Fruit fly (Drosophila melanogaster) whole organism, embryonic: ENCODE results near the gene CG33932.
A peak's percentile ranks its signal among the peaks of the same experiment; 100 is the strongest.

Experiments
- Adf1 ChIP-seq: fragments of 200-800 bp; sonication (Bioruptor generic); IDR thresholded peaks from 2 replicates; pipeline ENCODE4 v1.3.6; 2022; ENCODE audit warnings: missing biosample characterization, missing genetic modification characterization
- CG11696 ChIP-seq: fragments of 200-800 bp; sonication (Bioruptor generic); IDR thresholded peaks from 2 replicates; pipeline ENCODE4 v1.3.6; 2022; ENCODE audit warnings: missing biosample characterization, missing genetic modification characterization
- CG12942 ChIP-seq: fragments of 200-800 bp; sonication (Bioruptor generic); optimal IDR thresholded peaks from 3 replicates; lab custom pipeline; 2016; ENCODE audit warnings: missing biosample characterization, missing genetic modification characterization
- CG13424 ChIP-seq: fragments of 200-800 bp; sonication (Bioruptor generic); optimal IDR thresholded peaks from 2 replicates; lab custom pipeline; 2019; ENCODE audit warnings: missing biosample characterization, mild to moderate bottlenecking, missing genetic modification characterization, moderate library complexity
- CG15696 ChIP-seq: fragments of 200-800 bp; sonication (Bioruptor generic); optimal IDR thresholded peaks from 2 replicates; lab custom pipeline; 2019; ENCODE audit warnings: missing biosample characterization, mild to moderate bottlenecking, missing genetic modification characterization, moderate library complexity
- CG1602 ChIP-seq: fragments of 200-800 bp; sonication (Bioruptor generic); optimal IDR thresholded peaks from 3 replicates; lab custom pipeline; 2016; ENCODE audit warnings: missing biosample characterization, missing genetic modification characterization
- CG17186 ChIP-seq: fragments of 200-800 bp; sonication (Bioruptor generic); optimal IDR thresholded peaks from 3 replicates; lab custom pipeline; 2017; ENCODE audit warnings: missing biosample characterization, missing genetic modification reagents, missing genetic modification characterization
- CG1792 ChIP-seq: fragments of 200-800 bp; sonication (Bioruptor generic); optimal IDR thresholded peaks from 2 replicates; lab custom pipeline; 2016; ENCODE audit warnings: missing biosample characterization, missing genetic modification characterization
- CG18011 ChIP-seq: fragments of 200-800 bp; sonication (Bioruptor generic); optimal IDR thresholded peaks from 2 replicates; lab custom pipeline; 2017; ENCODE audit warnings: missing biosample characterization, missing genetic modification characterization, mild to moderate bottlenecking, moderate library complexity, missing genotype
- CG2199 ChIP-seq: fragments of 200-800 bp; sonication (Bioruptor generic); IDR thresholded peaks from 3 replicates; pipeline ENCODE4 v1.3.6; 2022; ENCODE audit warnings: missing biosample characterization, missing genetic modification characterization
- CG2202 ChIP-seq: fragments of 200-800 bp; sonication (Bioruptor generic); optimal IDR thresholded peaks from 2 replicates; lab custom pipeline; 2018; ENCODE audit warnings: missing biosample characterization, mild to moderate bottlenecking, missing genetic modification characterization
- CG2875 ChIP-seq: fragments of 200-800 bp; sonication (Bioruptor generic); optimal IDR thresholded peaks from 2 replicates; lab custom pipeline; 2017; ENCODE audit warnings: missing biosample characterization, mild to moderate bottlenecking, missing genetic modification characterization, missing genetic modification reagents
- CG43689 ChIP-seq: fragments of 200-800 bp; sonication (Bioruptor generic); IDR thresholded peaks from 2 replicates; pipeline ENCODE4 v1.3.6; 2022; ENCODE audit warnings: missing biosample characterization, missing genetic modification characterization
- CG4404 ChIP-seq: fragments of 200-800 bp; sonication (Bioruptor generic); IDR thresholded peaks from 2 replicates; pipeline ENCODE4 v1.3.6; 2022; ENCODE audit warnings: missing biosample characterization, missing genetic modification characterization
- CG4707 ChIP-seq: fragments of 200-800 bp; sonication (Bioruptor generic); optimal IDR thresholded peaks from 2 replicates; lab custom pipeline; 2018; ENCODE audit warnings: missing biosample characterization, mild to moderate bottlenecking, missing genetic modification characterization, moderate library complexity
- CG6654 ChIP-seq: fragments of 200-800 bp; sonication (Bioruptor generic); optimal IDR thresholded peaks from 2 replicates; lab custom pipeline; 2017; ENCODE audit warnings: missing biosample characterization, mild to moderate bottlenecking, missing genetic modification characterization
- CG7372 ChIP-seq: fragments of 200-800 bp; sonication (Bioruptor generic); IDR thresholded peaks from 2 replicates; pipeline ENCODE4 v1.3.6; 2022; ENCODE audit warnings: missing biosample characterization, missing genetic modification characterization
- CG7987 ChIP-seq: fragments of 200-800 bp; sonication (Bioruptor generic); optimal IDR thresholded peaks from 2 replicates; lab custom pipeline; 2018; ENCODE audit warnings: missing biosample characterization, mild to moderate bottlenecking, missing genetic modification characterization, moderate library complexity
- CG8089 ChIP-seq: fragments of 200-800 bp; sonication (Bioruptor generic); optimal IDR thresholded peaks from 3 replicates; lab custom pipeline; 2016; ENCODE audit warnings: missing biosample characterization, missing genetic modification characterization
- CG8924 ChIP-seq: fragments of 200-800 bp; optimal IDR thresholded peaks from 3 replicates; lab custom pipeline; 2019; ENCODE audit warnings: missing biosample characterization, mild to moderate bottlenecking, missing genetic modification characterization, moderate library complexity
- CG9437 ChIP-seq: fragments of 200-800 bp; sonication (Bioruptor generic); optimal IDR thresholded peaks from 2 replicates; lab custom pipeline; 2018; ENCODE audit warnings: missing biosample characterization, mild to moderate bottlenecking, missing genetic modification characterization
- HLH3B ChIP-seq: fragments of 200-800 bp; sonication (Bioruptor generic); IDR thresholded peaks from 2 replicates; pipeline ENCODE4 v1.3.6; 2022; ENCODE audit warnings: missing biosample characterization, missing genetic modification characterization
- HmgD ChIP-seq: fragments of 200-800 bp; sonication (Bioruptor generic); optimal IDR thresholded peaks from 3 replicates; lab custom pipeline; 2016; ENCODE audit warnings: missing biosample characterization, missing genetic modification characterization
- Hr39 ChIP-seq: fragments of >200 bp; optimal IDR thresholded peaks from 2 replicates; lab custom pipeline; 2017
- Nf-YA ChIP-seq: fragments of 200-800 bp; sonication (Bioruptor generic); IDR thresholded peaks from 2 replicates; pipeline ENCODE4 v1.3.6; 2022; ENCODE audit warnings: missing biosample characterization, missing genetic modification characterization
- Nf-YC ChIP-seq: fragments of 200-800 bp; optimal IDR thresholded peaks from 3 replicates; lab custom pipeline; 2019; ENCODE audit warnings: missing biosample characterization, mild to moderate bottlenecking, missing genetic modification characterization, moderate library complexity
- Pdp1 ChIP-seq, 2 experiments: fragments of 200-800 bp; sonication (Bioruptor generic); optimal IDR thresholded peaks; 3 replicates each; lab custom pipeline; 2016; ENCODE audit warnings: missing biosample characterization in 2 of 2, missing genetic modification characterization in 2 of 2, mild to moderate bottlenecking in 1 of 2, moderate library complexity in 1 of 2
- Rx ChIP-seq: fragments of 200-800 bp; sonication (Bioruptor generic); IDR thresholded peaks from 2 replicates; pipeline ENCODE4 v1.3.6; 2022; ENCODE audit warnings: missing biosample characterization, missing genetic modification characterization
- Tbp ChIP-seq: fragments of >200 bp; optimal IDR thresholded peaks from 2 replicates; lab custom pipeline; 2018; ENCODE audit warnings: missing biosample characterization, missing genetic modification characterization
- ac ChIP-seq: fragments of 200-800 bp; sonication (Bioruptor generic); optimal IDR thresholded peaks from 3 replicates; lab custom pipeline; 2017; ENCODE audit warnings: missing biosample characterization, mild to moderate bottlenecking, missing genetic modification characterization
- al ChIP-seq: fragments of 200-800 bp; sonication (Bioruptor generic); IDR thresholded peaks from 2 replicates; pipeline ENCODE4 v1.3.6; 2022; ENCODE audit warnings: missing biosample characterization, missing genetic modification characterization
- bbx ChIP-seq: fragments of 200-800 bp; sonication (Bioruptor generic); IDR thresholded peaks from 2 replicates; pipeline ENCODE4 v1.3.6; 2022; ENCODE audit warnings: missing biosample characterization, missing genetic modification characterization; ENCODE audit not compliant: partially characterized antibody
- bcd ChIP-seq: fragments of 200-800 bp; sonication (Bioruptor generic); optimal IDR thresholded peaks from 2 replicates; lab custom pipeline; 2017; ENCODE audit warnings: missing biosample characterization, mild to moderate bottlenecking, missing genetic modification characterization
- btn ChIP-seq: fragments of 200-800 bp; sonication (Bioruptor generic); optimal IDR thresholded peaks from 2 replicates; lab custom pipeline; 2016; ENCODE audit warnings: missing biosample characterization, missing genetic modification characterization
- cad ChIP-seq: fragments of >200 bp; optimal IDR thresholded peaks from 2 replicates; lab custom pipeline; 2017; ENCODE audit warnings: missing biosample characterization, missing genetic modification characterization
- chm ChIP-seq: fragments of 200-800 bp; sonication (Bioruptor generic); IDR thresholded peaks from 2 replicates; pipeline ENCODE4 v1.3.6; 2022; ENCODE audit warnings: missing biosample characterization, missing genetic modification characterization
- dm ChIP-seq: fragments of 200-800 bp; sonication (Bioruptor generic); optimal IDR thresholded peaks from 3 replicates; lab custom pipeline; 2016; ENCODE audit warnings: missing biosample characterization, missing genetic modification characterization
- ems ChIP-seq: fragments of 200-800 bp; sonication (Bioruptor generic); optimal IDR thresholded peaks from 3 replicates; lab custom pipeline; 2016; ENCODE audit warnings: missing biosample characterization, missing genetic modification characterization
- esg ChIP-seq: fragments of 200-800 bp; sonication (Bioruptor generic); conservative IDR thresholded peaks from 2 replicates; pipeline ENCODE4 v1.3.6; 2022; ENCODE audit warnings: missing biosample characterization, missing genetic modification characterization
- gro ChIP-seq: fragments of 200-800 bp; sonication (Bioruptor generic); optimal IDR thresholded peaks from 2 replicates; lab custom pipeline; 2016; ENCODE audit warnings: missing biosample characterization, missing genetic modification characterization
- h ChIP-seq: fragments of >200 bp; optimal IDR thresholded peaks from 2 replicates; lab custom pipeline; 2017
- jumu ChIP-seq: fragments of 200-800 bp; sonication (Bioruptor generic); optimal IDR thresholded peaks from 3 replicates; lab custom pipeline; 2016; ENCODE audit warnings: missing biosample characterization, missing genetic modification characterization
- lbe ChIP-seq: fragments of 200-800 bp; sonication (Bioruptor generic); optimal IDR thresholded peaks from 2 replicates; lab custom pipeline; 2016; ENCODE audit warnings: missing biosample characterization, mild to moderate bottlenecking, missing genetic modification characterization
- nerfin-1 ChIP-seq: fragments of 200-800 bp; sonication (Bioruptor generic); optimal IDR thresholded peaks from 3 replicates; lab custom pipeline; 2019; ENCODE audit warnings: missing biosample characterization, mild to moderate bottlenecking, missing genetic modification characterization, moderate library complexity
- nmo ChIP-seq: fragments of 200-800 bp; sonication (Bioruptor generic); optimal IDR thresholded peaks from 2 replicates; lab custom pipeline; 2018; ENCODE audit warnings: missing biosample characterization, mild to moderate bottlenecking, missing genetic modification characterization, moderate library complexity
- phol ChIP-seq: fragments of 200-800 bp; sonication (Bioruptor generic); optimal IDR thresholded peaks from 3 replicates; lab custom pipeline; 2018; ENCODE audit warnings: missing biosample characterization, mild to moderate bottlenecking, missing genetic modification characterization, moderate library complexity
- ro ChIP-seq: fragments of 200-800 bp; sonication (Bioruptor generic); IDR thresholded peaks from 2 replicates; pipeline ENCODE4 v1.3.6; 2022; ENCODE audit warnings: missing biosample characterization, missing genetic modification characterization
- schlank ChIP-seq: fragments of 200-800 bp; sonication (Bioruptor generic); optimal IDR thresholded peaks from 2 replicates; lab custom pipeline; 2018; ENCODE audit warnings: missing biosample characterization, mild to moderate bottlenecking, missing genetic modification characterization
- so ChIP-seq: fragments of 200-800 bp; sonication (Bioruptor generic); IDR thresholded peaks from 3 replicates; pipeline ENCODE4 v1.3.6; 2022; ENCODE audit warnings: missing biosample characterization, missing genetic modification characterization
- sr ChIP-seq: fragments of 200-800 bp; sonication (Bioruptor generic); IDR thresholded peaks from 3 replicates; pipeline ENCODE4 v1.3.6; 2022; ENCODE audit warnings: missing biosample characterization, missing genetic modification characterization
- sug ChIP-seq: fragments of 200-800 bp; optimal IDR thresholded peaks from 2 replicates; lab custom pipeline; 2019; ENCODE audit warnings: missing biosample characterization, mild to moderate bottlenecking, missing genetic modification characterization, moderate library complexity
- tio ChIP-seq: fragments of 200-800 bp; sonication (Bioruptor generic); optimal IDR thresholded peaks from 2 replicates; lab custom pipeline; 2017; ENCODE audit warnings: missing biosample characterization, missing genetic modification characterization, inconsistent platforms

CG33932 gene

DNA sequence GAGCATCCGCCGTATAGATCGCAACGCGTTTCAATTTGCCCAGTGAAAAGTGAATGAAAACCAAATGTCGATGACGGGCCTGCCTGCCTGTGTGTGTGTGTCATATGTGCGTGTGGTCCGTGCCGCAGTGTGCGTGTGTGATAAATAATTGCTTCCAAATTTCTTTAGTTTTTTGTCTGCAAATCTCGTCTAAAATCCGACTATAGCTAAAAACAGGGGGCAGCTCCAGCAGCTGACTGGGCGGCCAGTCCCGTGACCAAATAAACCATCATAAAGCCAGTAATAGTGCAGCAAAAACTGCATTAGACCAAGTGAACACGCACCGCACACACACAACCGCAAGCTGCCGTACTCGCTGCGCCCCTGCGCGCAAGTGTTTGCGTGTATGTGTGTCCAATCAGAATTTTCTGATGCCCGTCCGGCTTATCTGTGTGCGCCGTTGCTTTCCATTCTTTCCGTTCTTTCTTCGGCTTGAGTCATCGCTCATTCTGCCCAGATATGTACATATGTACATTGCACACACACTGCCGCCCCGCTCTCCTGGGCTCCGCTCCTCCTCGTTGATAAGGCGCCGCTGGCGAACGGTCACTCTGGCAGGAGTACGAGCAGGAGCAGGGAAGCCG, 46.9 kb upstream of the CG33932 start (continued):
- TF ChIP-seq CG8924 (no peak), schlank (no peak), CG6654 (GFP tag; lab: Kevin White, UChicago) (no peak), ems (GFP tag; lab: Kevin White, UChicago) (no peak), gro (GFP tag; lab: Kevin White, UChicago) (no peak), esg (no peak), dm (GFP tag; lab: Kevin White, UChicago) (no peak), CG1602 (GFP tag; lab: Kevin White, UChicago) (no peak), CG15696 (tag; lab: Kevin White, UChicago) (peak; percentile 44), jumu (peak; percentile 24), CG4707 (GFP tag; lab: Kevin White, UChicago) (no peak), HmgD (GFP tag; lab: Kevin White, UChicago) (no peak), CG2202 (no peak), Nf-YC (tag; lab: Kevin White, UChicago) (peak; percentile 93), CG7372 (no peak), CG17186 (GFP tag; lab: Kevin White, UChicago) (no peak), HLH3B (peak; percentile 26; the same call in 1 of the 2 replicates), bbx (GFP tag; lab: Robert Waterston, UW) (no peak), Hr39 (no peak), CG12942 (GFP tag; lab: Kevin White, UChicago) (no peak), Tbp (GFP tag; lab: Kevin White, UChicago) (no peak), bcd (GFP tag; lab: Kevin White, UChicago) (no peak), ac (GFP tag; lab: Kevin White, UChicago) (no peak), Rx (no peak), CG43689 (no peak), sug (tag; lab: Kevin White, UChicago) (peak; percentile 45), chm (GFP tag; lab: Robert Waterston, UW) (no peak), CG2199 (GFP tag; lab: Robert Waterston, UW) (0 out of 3 replicates have a peak, but pooled peaks have one; percentile 15), CG11696 (GFP tag; lab: Robert Waterston, UW) (no peak), nerfin-1 (tag; lab: Kevin White, UChicago) (no peak), CG8089 (GFP tag; lab: Kevin White, UChicago) (no peak), Nf-YA (no peak), CG9437 (GFP tag; lab: Kevin White, UChicago) (no peak), CG18011 (GFP tag; lab: Kevin White, UChicago) (no peak), CG2875 (GFP tag; lab: Kevin White, UChicago) (peak; percentile 18), al (GFP tag; lab: Robert Waterston, UW) (no peak), tio (no peak), phol (tag; lab: Kevin White, UChicago) (no peak), cad (no peak), CG4404 (GFP tag; lab: Robert Waterston, UW) (no peak), CG7987 (no peak), ro (no peak), lbe (no peak), btn (GFP tag; lab: Kevin White, UChicago) (no peak), CG13424 (tag; lab: Kevin White, UChicago) (no peak), h (lab: Kevin White, UChicago) (no peak), CG1792 (GFP tag; lab: Kevin White, UChicago) (no peak), sr (GFP tag; lab: Robert Waterston, UW) (no peak), Pdp1 (GFP tag; optimal IDR thresholded peaks at IDR 0.05; lab: Kevin White, UChicago) (peak in 1 of 2 experiments; percentile 6), so (GFP tag; lab: Robert Waterston, UW) (no peak), nmo (GFP tag; lab: Kevin White, UChicago) (no peak), Adf1 (GFP tag; lab: Robert Waterston, UW) (no peak)
